Fruit fly (Drosophila melanogaster): ENCODE results near the gene DNAlig3.

The DNAlig3 gene

dm6 chr3R:12398620-12399247, 2.9 kb downstream of the DNAlig3 start, which contains the start of gene Cyp9f3 (continued):
- TF ChIP-seq eyg (GFP tag; optimal IDR thresholded peaks at IDR 0.05) (no peak), abd-A (tag; optimal IDR thresholded peaks at IDR 0.05) (no peak), mirr (GFP tag; optimal IDR thresholded peaks at IDR 0.05) (peak; percentile 69), CG16779 (GFP tag; IDR thresholded peaks at IDR 0.05) (no peak), pzg (GFP tag; optimal IDR thresholded peaks at IDR 0.05) (no peak), CG2116 (GFP tag; optimal IDR thresholded peaks at IDR 0.05) (no peak), CG15269 (tag; optimal IDR thresholded peaks at IDR 0.05) (no peak), CG9932 (GFP tag; IDR thresholded peaks at IDR 0.05) (no peak), CG17612 (GFP tag; IDR thresholded peaks at IDR 0.05) (no peak), CG1233 (GFP tag; optimal IDR thresholded peaks at IDR 0.05) (no peak), wek (GFP tag; optimal IDR thresholded peaks at IDR 0.05) (no peak), crol (GFP tag; IDR thresholded peaks at IDR 0.05) (no peak), rib (GFP tag; IDR thresholded peaks at IDR 0.05) (no peak), CG12744 (GFP tag; optimal IDR thresholded peaks at IDR 0.05) (no peak), CG8281 (tag; optimal IDR thresholded peaks at IDR 0.05) (peak; percentile 8), p53 (GFP tag; optimal IDR thresholded peaks at IDR 0.05) (no peak), CG3726 (GFP tag; IDR thresholded peaks at IDR 0.05) (no peak), CG11695 (GFP tag; IDR thresholded peaks at IDR 0.05) (no peak), bsh (GFP tag; optimal IDR thresholded peaks at IDR 0.05) (no peak), Sry-β (GFP tag; optimal IDR thresholded peaks at IDR 0.05) (no peak), sim (GFP tag; IDR thresholded peaks at IDR 0.05) (no peak), Sry-δ (GFP tag; optimal IDR thresholded peaks at IDR 0.05) (no peak), CG15514 (GFP tag; optimal IDR thresholded peaks at IDR 0.05) (peak; percentile 3), Usf (GFP tag; optimal IDR thresholded peaks at IDR 0.05) (no peak), mam (GFP tag; optimal IDR thresholded peaks at IDR 0.05) (no peak), Optix (GFP tag; IDR thresholded peaks at IDR 0.05) (no peak), CG4707 (GFP tag; optimal IDR thresholded peaks at IDR 0.05) (no peak), CG8388 (GFP tag; optimal IDR thresholded peaks at IDR 0.05) (no peak), zfh2 (GFP tag; optimal IDR thresholded peaks at IDR 0.05) (no peak), klu (GFP tag; IDR thresholded peaks at IDR 0.05) (no peak), CG10274 (GFP tag; optimal IDR thresholded peaks at IDR 0.05) (peak; percentile 63), Eip74EF (GFP tag; optimal IDR thresholded peaks at IDR 0.05) (no peak), CG2712 (tag; optimal IDR thresholded peaks at IDR 0.05) (no peak), dm (GFP tag; optimal IDR thresholded peaks at IDR 0.05) (no peak), CG10147 (GFP tag; optimal IDR thresholded peaks at IDR 0.05) (no peak), CG42726 (GFP tag; IDR thresholded peaks at IDR 0.05; ENCODE audit: partially characterized antibody) (peak; percentile 46; the same call in 1 of the 2 replicates), CG32772 (GFP tag; IDR thresholded peaks at IDR 0.05) (no peak), nerfin-2 (GFP tag; IDR thresholded peaks at IDR 0.05; ENCODE audit: partially characterized antibody) (0 out of 2 replicates have a peak, but pooled peaks have one; percentile 20), repo (GFP tag; optimal IDR thresholded peaks at IDR 0.05) (no peak), CG5245 (GFP tag; optimal IDR thresholded peaks at IDR 0.05) (no peak), so (GFP tag; IDR thresholded peaks at IDR 0.05) (no peak), run (tag; optimal IDR thresholded peaks at IDR 0.05) (no peak), CG4730 (GFP tag; IDR thresholded peaks at IDR 0.05) (no peak), CG18764 (GFP tag; optimal IDR thresholded peaks at IDR 0.05) (no peak), MTF-1 (GFP tag; optimal IDR thresholded peaks at IDR 0.05; ENCODE audit: borderline replicate concordance) (peak; percentile 22), pum (GFP tag; optimal IDR thresholded peaks at IDR 0.05) (no peak), chif (GFP tag; optimal IDR thresholded peaks at IDR 0.05) (no peak), Atf6 (GFP tag; IDR thresholded peaks at IDR 0.05) (0 out of 2 replicates have a peak, but pooled peaks have one; percentile 7), CG11398 (GFP tag; optimal IDR thresholded peaks at IDR 0.05) (no peak), chinmo (GFP tag; IDR thresholded peaks at IDR 0.05; ENCODE audit: partially characterized antibody) (0 out of 4 replicates have a peak, but pooled peaks have one; percentile 43)

All from whole organism, embryonic.